Worm (Caenorhabditis elegans): ENCODE data around the gene Y54E2A.9.

- no peak for TF ChIP-seq F13H6.1 (tag; optimal IDR thresholded peaks at IDR 0.05)
- no peak for TF ChIP-seq nhr-6 (tag; optimal IDR thresholded peaks at IDR 0.05)
- TF ChIP-seq unc-39 (tag; optimal IDR thresholded peaks at IDR 0.05) = no peak
- TF ChIP-seq elt-1 (tag; optimal IDR thresholded peaks at IDR 0.05) = no peak
- no peak for TF ChIP-seq ceh-82 (tag; optimal IDR thresholded peaks at IDR 0.05)
- no peak for TF ChIP-seq mbf-1 (tag; optimal IDR thresholded peaks at IDR 0.05)
- TF ChIP-seq nhr-12 (tag; optimal IDR thresholded peaks at IDR 0.05) = no peak
- TF ChIP-seq fos-1 (tag; optimal IDR thresholded peaks at IDR 0.05) = no peak
- no peak for TF ChIP-seq lin-13 (GFP tag; optimal IDR thresholded peaks at IDR 0.05)
- no peak for TF ChIP-seq R02D3.7 (tag; optimal IDR thresholded peaks at IDR 0.05)
- TF ChIP-seq mdl-1 (tag; optimal IDR thresholded peaks at IDR 0.05) = no peak
- no peak for TF ChIP-seq nhr-11 (tag; optimal IDR thresholded peaks at IDR 0.05)
- no peak for TF ChIP-seq ceh-16 (tag; optimal IDR thresholded peaks at IDR 0.05)
- TF ChIP-seq blmp-1 (tag; optimal IDR thresholded peaks at IDR 0.05; ENCODE audit: insufficient read depth) = no peak
Measured at ce11 chrII:14772956-14773788, 12.6 kb downstream of the Y54E2A.9 start, which contains the start of gene Y54E2A.7.

Measured in whole organism, L2 larva.